Fruit fly (Drosophila melanogaster) whole organism, embryonic: ENCODE results near the gene Tango2.

Experiments
- CG1024 ChIP-seq: fragments of 200-800 bp; sonication (Bioruptor generic); IDR thresholded peaks from 2 replicates; pipeline ENCODE4 v1.3.6; 2022; ENCODE audit warnings: missing biosample characterization, missing genetic modification characterization
- CG10366 ChIP-seq: fragments of 200-800 bp; sonication (Bioruptor generic); IDR thresholded peaks from 2 replicates; pipeline ENCODE4 v1.3.6; 2022; ENCODE audit warnings: missing biosample characterization, missing genetic modification characterization
- CG11456 ChIP-seq: fragments of 200-800 bp; sonication (Bioruptor generic); IDR thresholded peaks from 3 replicates; pipeline ENCODE4 v1.3.6; 2022; ENCODE audit warnings: missing biosample characterization, missing genetic modification characterization
- CG12236 ChIP-seq: fragments of 200-800 bp; sonication (Bioruptor generic); optimal IDR thresholded peaks from 2 replicates; lab custom pipeline; 2016; ENCODE audit warnings: missing biosample characterization, missing genetic modification characterization
- CG12744 ChIP-seq: fragments of 200-800 bp; sonication (Bioruptor generic); optimal IDR thresholded peaks from 2 replicates; lab custom pipeline; 2016; ENCODE audit warnings: missing biosample characterization, missing genetic modification characterization
- CG13123 ChIP-seq: fragments of 200-800 bp; sonication (Bioruptor generic); optimal IDR thresholded peaks from 2 replicates; lab custom pipeline; 2016; ENCODE audit warnings: missing biosample characterization, missing genetic modification characterization
- CG13424 ChIP-seq: fragments of 200-800 bp; sonication (Bioruptor generic); optimal IDR thresholded peaks from 2 replicates; lab custom pipeline; 2019; ENCODE audit warnings: missing biosample characterization, mild to moderate bottlenecking, missing genetic modification characterization, moderate library complexity
- CG14965 ChIP-seq: fragments of 200-800 bp; sonication (Bioruptor generic); optimal IDR thresholded peaks from 2 replicates; lab custom pipeline; 2016; ENCODE audit warnings: missing biosample characterization, missing genetic modification characterization, borderline replicate concordance
- CG15073 ChIP-seq: fragments of 200-800 bp; sonication (Bioruptor generic); optimal IDR thresholded peaks from 2 replicates; lab custom pipeline; 2016; ENCODE audit warnings: missing biosample characterization, missing genetic modification characterization
- CG1647 ChIP-seq: fragments of 200-800 bp; sonication (Bioruptor generic); optimal IDR thresholded peaks from 3 replicates; lab custom pipeline; 2016; ENCODE audit warnings: missing biosample characterization, missing genetic modification characterization
- CG17361 ChIP-seq: fragments of 200-800 bp; sonication (Bioruptor generic); IDR thresholded peaks from 3 replicates; pipeline ENCODE4 v1.3.6; 2022; ENCODE audit warnings: missing biosample characterization, missing genetic modification characterization
- CG17568 ChIP-seq: fragments of 200-800 bp; sonication (Bioruptor generic); optimal IDR thresholded peaks from 2 replicates; lab custom pipeline; 2018; ENCODE audit warnings: missing biosample characterization, mild to moderate bottlenecking, missing genetic modification characterization, moderate library complexity
- CG17912 ChIP-seq: fragments of 200-800 bp; sonication (Bioruptor generic); optimal IDR thresholded peaks from 2 replicates; lab custom pipeline; 2018; ENCODE audit warnings: missing biosample characterization, mild to moderate bottlenecking, missing genetic modification characterization
- CG3281 ChIP-seq: fragments of 200-800 bp; sonication (Bioruptor generic); optimal IDR thresholded peaks from 3 replicates; lab custom pipeline; 2017; ENCODE audit warnings: missing biosample characterization, mild to moderate bottlenecking, missing genetic modification characterization
- CG4854 ChIP-seq: fragments of 200-800 bp; sonication (Bioruptor generic); optimal IDR thresholded peaks from 2 replicates; lab custom pipeline; 2016; ENCODE audit warnings: missing biosample characterization, missing genetic modification characterization, inconsistent platforms
- CG5180 ChIP-seq: fragments of 200-800 bp; sonication (Bioruptor generic); optimal IDR thresholded peaks from 3 replicates; lab custom pipeline; 2017; ENCODE audit warnings: missing biosample characterization, missing genetic modification characterization, mild to moderate bottlenecking, moderate library complexity, missing genetic modification reagents
- CG7928 ChIP-seq: fragments of 200-800 bp; sonication (Bioruptor generic); optimal IDR thresholded peaks from 2 replicates; lab custom pipeline; 2017; ENCODE audit warnings: missing biosample characterization, mild to moderate bottlenecking, missing genetic modification characterization
- CG9437 ChIP-seq: fragments of 200-800 bp; sonication (Bioruptor generic); optimal IDR thresholded peaks from 2 replicates; lab custom pipeline; 2018; ENCODE audit warnings: missing biosample characterization, mild to moderate bottlenecking, missing genetic modification characterization
- Deaf1 ChIP-seq: fragments of 200-800 bp; optimal IDR thresholded peaks from 3 replicates; lab custom pipeline; 2019; ENCODE audit warnings: missing biosample characterization, mild to moderate bottlenecking, missing genetic modification characterization, moderate library complexity
- ERR ChIP-seq: fragments of 200-800 bp; sonication (Bioruptor generic); optimal IDR thresholded peaks from 2 replicates; lab custom pipeline; 2016; ENCODE audit warnings: missing biosample characterization, missing genetic modification characterization
- Gug ChIP-seq: fragments of 200-800 bp; sonication (Bioruptor generic); IDR thresholded peaks from 4 replicates; pipeline ENCODE4 v1.3.6; 2022; ENCODE audit warnings: missing biosample characterization, missing genetic modification characterization
- H15 ChIP-seq: fragments of 200-800 bp; sonication (Bioruptor generic); IDR thresholded peaks from 3 replicates; pipeline ENCODE4 v1.3.6; 2022; ENCODE audit warnings: missing biosample characterization, missing genetic modification characterization
- Lim3 ChIP-seq: fragments of 200-800 bp; sonication (Bioruptor generic); IDR thresholded peaks from 2 replicates; pipeline ENCODE4 v1.3.6; 2022; ENCODE audit warnings: missing biosample characterization, missing genetic modification characterization
- MBD-R2 ChIP-seq: fragments of 200-800 bp; sonication (Bioruptor generic); IDR thresholded peaks from 2 replicates; pipeline ENCODE4 v1.3.6; 2022; ENCODE audit warnings: missing biosample characterization, missing genetic modification characterization
- Meics ChIP-seq: fragments of 200-800 bp; sonication (Bioruptor generic); optimal IDR thresholded peaks from 2 replicates; lab custom pipeline; 2017; ENCODE audit warnings: missing biosample characterization, mild to moderate bottlenecking, missing genetic modification characterization
- Nf-YB ChIP-seq: fragments of 200-800 bp; sonication (Bioruptor generic); optimal IDR thresholded peaks from 3 replicates; lab custom pipeline; 2019; ENCODE audit warnings: missing biosample characterization, mild to moderate bottlenecking, missing genetic modification characterization, moderate library complexity
- PHDP ChIP-seq: fragments of 200-800 bp; sonication (Bioruptor generic); optimal IDR thresholded peaks from 3 replicates; lab custom pipeline; 2018; ENCODE audit warnings: missing biosample characterization, mild to moderate bottlenecking, missing genetic modification characterization, moderate library complexity
- Scr ChIP-seq: fragments of 200-800 bp; sonication (Bioruptor generic); IDR thresholded peaks from 2 replicates; pipeline ENCODE4 v1.3.6; 2022; ENCODE audit warnings: missing biosample characterization, missing genetic modification characterization; ENCODE audit not compliant: partially characterized antibody
- ap ChIP-seq: fragments of 200-800 bp; sonication (Bioruptor generic); IDR thresholded peaks from 2 replicates; pipeline ENCODE4 v1.3.6; 2022; ENCODE audit warnings: missing biosample characterization, missing genetic modification characterization
- az2 ChIP-seq: fragments of 200-800 bp; sonication (Bioruptor generic); optimal IDR thresholded peaks from 3 replicates; lab custom pipeline; 2016; ENCODE audit warnings: missing biosample characterization, missing genetic modification characterization
- bbx ChIP-seq: fragments of 200-800 bp; sonication (Bioruptor generic); IDR thresholded peaks from 2 replicates; pipeline ENCODE4 v1.3.6; 2022; ENCODE audit warnings: missing biosample characterization, missing genetic modification characterization; ENCODE audit not compliant: partially characterized antibody
- bcd ChIP-seq: fragments of 200-800 bp; sonication (Bioruptor generic); optimal IDR thresholded peaks from 2 replicates; lab custom pipeline; 2017; ENCODE audit warnings: missing biosample characterization, mild to moderate bottlenecking, missing genetic modification characterization
- bigmax ChIP-seq: fragments of 200-800 bp; sonication (Bioruptor generic); optimal IDR thresholded peaks from 2 replicates; lab custom pipeline; 2018; ENCODE audit warnings: missing biosample characterization, mild to moderate bottlenecking, missing genetic modification characterization
- cg ChIP-seq: fragments of 200-800 bp; sonication (Bioruptor generic); optimal IDR thresholded peaks from 3 replicates; lab custom pipeline; 2019; ENCODE audit warnings: missing biosample characterization, mild to moderate bottlenecking, missing genetic modification characterization, moderate library complexity
- chinmo ChIP-seq: fragments of 200-800 bp; sonication (Bioruptor generic); IDR thresholded peaks from 4 replicates; pipeline ENCODE4 v1.3.6; 2022; ENCODE audit warnings: missing biosample characterization, missing genetic modification characterization; ENCODE audit not compliant: partially characterized antibody
- chn ChIP-seq: fragments of 200-800 bp; sonication (Bioruptor generic); optimal IDR thresholded peaks from 2 replicates; lab custom pipeline; 2016; ENCODE audit warnings: missing biosample characterization, missing genetic modification characterization
- danr ChIP-seq: fragments of 200-800 bp; sonication (Bioruptor generic); IDR thresholded peaks from 2 replicates; pipeline ENCODE4 v1.3.6; 2022; ENCODE audit warnings: missing biosample characterization, missing genetic modification characterization
- dati ChIP-seq: fragments of 200-800 bp; sonication (Bioruptor generic); IDR thresholded peaks from 2 replicates; pipeline ENCODE4 v1.3.6; 2022; ENCODE audit warnings: missing biosample characterization, missing genetic modification characterization
- dimm ChIP-seq: fragments of 200-800 bp; sonication (Bioruptor generic); IDR thresholded peaks from 2 replicates; pipeline ENCODE4 v1.3.6; 2022; ENCODE audit warnings: missing biosample characterization, missing genetic modification characterization
- disco-r ChIP-seq: fragments of 200-800 bp; sonication (Bioruptor generic); optimal IDR thresholded peaks from 2 replicates; lab custom pipeline; 2016; ENCODE audit warnings: missing biosample characterization, missing genetic modification characterization
- esg ChIP-seq: fragments of 200-800 bp; sonication (Bioruptor generic); conservative IDR thresholded peaks from 2 replicates; pipeline ENCODE4 v1.3.6; 2022; ENCODE audit warnings: missing biosample characterization, missing genetic modification characterization
- fd96Cb ChIP-seq: fragments of 200-800 bp; sonication (Bioruptor generic); optimal IDR thresholded peaks from 2 replicates; lab custom pipeline; 2018; ENCODE audit warnings: missing biosample characterization, mild to moderate bottlenecking, missing genetic modification characterization, moderate library complexity
- kah ChIP-seq: fragments of 200-800 bp; sonication (Bioruptor generic); optimal IDR thresholded peaks from 2 replicates; lab custom pipeline; 2018; ENCODE audit warnings: missing biosample characterization, mild to moderate bottlenecking, missing genetic modification characterization
- knrl ChIP-seq: fragments of 200-800 bp; sonication (Bioruptor generic); IDR thresholded peaks from 3 replicates; pipeline ENCODE4 v1.3.6; 2022; ENCODE audit warnings: missing biosample characterization, missing genetic modification characterization; ENCODE audit not compliant: partially characterized antibody
- luna ChIP-seq: fragments of 200-800 bp; sonication (Bioruptor generic); optimal IDR thresholded peaks from 2 replicates; lab custom pipeline; 2016; ENCODE audit warnings: missing biosample characterization, missing genetic modification characterization
- nau ChIP-seq: fragments of 200-800 bp; sonication (Bioruptor generic); optimal IDR thresholded peaks from 3 replicates; lab custom pipeline; 2017; ENCODE audit warnings: missing biosample characterization, mild to moderate bottlenecking, missing genetic modification characterization, missing genetic modification reagents
- phol ChIP-seq: fragments of 200-800 bp; sonication (Bioruptor generic); optimal IDR thresholded peaks from 3 replicates; lab custom pipeline; 2018; ENCODE audit warnings: missing biosample characterization, mild to moderate bottlenecking, missing genetic modification characterization, moderate library complexity
- pita ChIP-seq: fragments of 200-800 bp; sonication (Bioruptor generic); optimal IDR thresholded peaks from 2 replicates; lab custom pipeline; 2017; ENCODE audit warnings: missing biosample characterization, mild to moderate bottlenecking, missing genetic modification characterization
- sr ChIP-seq: fragments of 200-800 bp; sonication (Bioruptor generic); IDR thresholded peaks from 3 replicates; pipeline ENCODE4 v1.3.6; 2022; ENCODE audit warnings: missing biosample characterization, missing genetic modification characterization
- twi ChIP-seq: fragments of 200-800 bp; optimal IDR thresholded peaks from 2 replicates; lab custom pipeline; 2019; ENCODE audit warnings: missing biosample characterization, mild to moderate bottlenecking, missing genetic modification characterization, moderate library complexity
- zen2 ChIP-seq: fragments of 200-800 bp; sonication (Bioruptor generic); IDR thresholded peaks from 3 replicates; pipeline ENCODE4 v1.3.6; 2022; ENCODE audit warnings: missing biosample characterization, missing genetic modification characterization; ENCODE audit not compliant: partially characterized antibody

Tango2 gene

DNA sequence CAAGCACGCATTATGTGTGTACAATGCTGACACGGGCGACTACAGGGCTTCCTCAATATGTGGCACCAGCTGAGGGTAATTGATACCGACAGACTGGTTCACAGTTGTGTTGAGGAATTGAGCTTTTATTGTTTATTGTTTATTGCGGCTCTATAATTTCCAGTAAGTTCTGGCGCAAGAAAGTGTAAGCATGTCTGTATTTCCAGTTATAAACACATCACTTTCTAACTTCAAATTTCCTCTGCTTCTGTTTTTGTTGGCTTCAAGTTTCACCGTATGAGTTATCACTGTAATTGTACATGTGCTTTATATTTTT lies 9.7 kb downstream of the Tango2 start (continued):
- TF ChIP-seq bbx (GFP tag; lab: Robert Waterston, UW) (no peak), CG1024 (GFP tag; lab: Robert Waterston, UW) (no peak), CG1647 (GFP tag; lab: Kevin White, UChicago) (peak; percentile 71), chinmo (0 out of 4 replicates have a peak, but pooled peaks have one; percentile 4), esg (GFP tag; lab: Robert Waterston, UW) (peak; percentile 62), CG12744 (GFP tag; lab: Kevin White, UChicago) (peak; percentile 57), chn (GFP tag; lab: Kevin White, UChicago) (peak; percentile 69), kah (GFP tag; lab: Kevin White, UChicago) (no peak), disco-r (GFP tag; lab: Kevin White, UChicago) (peak; percentile 35), CG13424 (peak; percentile 81), danr (GFP tag; lab: Robert Waterston, UW) (peak; percentile 59), Lim3 (GFP tag; lab: Robert Waterston, UW) (no peak), PHDP (tag; lab: Kevin White, UChicago) (peak; percentile 72), phol (tag; lab: Kevin White, UChicago) (peak; percentile 72), fd96Cb (peak; percentile 64), CG17568 (GFP tag; lab: Kevin White, UChicago) (peak; percentile 59), CG9437 (peak; percentile 68), twi (tag; lab: Kevin White, UChicago) (peak; percentile 46), MBD-R2 (GFP tag; lab: Robert Waterston, UW) (peak; percentile 32; the same call in 1 of the 2 replicates), CG13123 (GFP tag; lab: Kevin White, UChicago) (peak; percentile 8), CG10366 (GFP tag; lab: Robert Waterston, UW) (peak; percentile 64), CG17912 (GFP tag; lab: Kevin White, UChicago) (peak; percentile 27), cg (GFP tag; lab: Kevin White, UChicago) (peak; percentile 84), Deaf1 (tag; lab: Kevin White, UChicago) (peak; percentile 50), CG17361 (GFP tag; lab: Robert Waterston, UW) (peak; percentile 77), Nf-YB (GFP tag; lab: Kevin White, UChicago) (peak; percentile 34), zen2 (no peak), luna (GFP tag; lab: Kevin White, UChicago) (peak; percentile 66), CG15073 (GFP tag; lab: Kevin White, UChicago) (no peak), Gug (GFP tag; lab: Robert Waterston, UW) (peak; percentile 79), CG11456 (GFP tag; lab: Robert Waterston, UW) (peak; percentile 81), nau (GFP tag; lab: Kevin White, UChicago) (peak; percentile 30), pita (GFP tag; lab: Kevin White, UChicago) (no peak), sr (GFP tag; lab: Robert Waterston, UW) (no peak), ERR (GFP tag; lab: Kevin White, UChicago) (peak; percentile 72), dati (GFP tag; lab: Robert Waterston, UW) (peak; percentile 13; the same call in 1 of the 2 replicates), az2 (peak; percentile 76), CG4854 (GFP tag; lab: Kevin White, UChicago) (peak; percentile 47), CG14965 (GFP tag; lab: Kevin White, UChicago) (peak; percentile 56), knrl (GFP tag; lab: Robert Waterston, UW) (no peak), bigmax (no peak), CG5180 (GFP tag; lab: Kevin White, UChicago) (peak; percentile 44), CG7928 (peak; percentile 54), Scr (GFP tag; lab: Robert Waterston, UW) (no peak), CG3281 (peak; percentile 82), bcd (GFP tag; lab: Kevin White, UChicago) (peak; percentile 77), H15 (peak; percentile 73; the same call in 2 of the 3 replicates), ap (GFP tag; lab: Robert Waterston, UW) (peak; percentile 48), Meics (GFP tag; lab: Kevin White, UChicago) (peak; percentile 83), CG12236 (GFP tag; lab: Kevin White, UChicago) (peak; percentile 37), dimm (GFP tag; lab: Robert Waterston, UW) (no peak)
